Worm (Caenorhabditis elegans) whole organism, L3 larva: ENCODE measurements around the gene ugt-13.

ENCODE experiments used
- aly-2 ChIP-seq: fragments of 150-350 bp; optimal IDR thresholded peaks from 2 replicates; lab custom pipeline; 2014; ENCODE audit warnings: missing biosample characterization, missing genetic modification characterization
- elt-1 ChIP-seq: fragments of 150-350 bp; optimal IDR thresholded peaks from 2 replicates; lab custom pipeline; 2014; ENCODE audit warnings: missing biosample characterization, missing genetic modification characterization
- fkh-10 ChIP-seq: sonication (generic microtip); optimal IDR thresholded peaks from 2 replicates; lab custom pipeline; 2017; ENCODE audit warnings: missing biosample characterization, missing genetic modification reagents, missing genetic modification characterization
- fos-1 ChIP-seq: fragments of 150-350 bp; optimal IDR thresholded peaks from 2 replicates; lab custom pipeline; 2014; ENCODE audit warnings: missing biosample characterization, missing genetic modification characterization
- nhr-28 ChIP-seq: fragments of 150-350 bp; optimal IDR thresholded peaks from 2 replicates; lab custom pipeline; 2014; ENCODE audit warnings: missing biosample characterization, missing genetic modification characterization
- nhr-76 ChIP-seq: fragments of 150-350 bp; sonication (generic microtip); optimal IDR thresholded peaks from 5 replicates; lab custom pipeline; 2014; ENCODE audit warnings: missing biosample characterization, missing genetic modification characterization
- pha-4 ChIP-seq: fragments of 150-350 bp; optimal IDR thresholded peaks from 2 replicates; lab custom pipeline; 2014; ENCODE audit warnings: missing biosample characterization, missing genetic modification reagents, missing genetic modification characterization
- pqm-1 ChIP-seq: fragments of 150-350 bp; optimal IDR thresholded peaks from 2 replicates; lab custom pipeline; 2017; ENCODE audit warnings: missing biosample characterization, missing genetic modification characterization, inconsistent platforms
- sea-2 ChIP-seq: fragments of 150-350 bp; sonication (generic microtip); optimal IDR thresholded peaks from 4 replicates; lab custom pipeline; 2014; ENCODE audit warnings: missing biosample characterization, missing genetic modification reagents, missing genetic modification characterization
- snpc-4 ChIP-seq: fragments of 150-350 bp; optimal IDR thresholded peaks from 2 replicates; lab custom pipeline; 2014; ENCODE audit warnings: missing biosample characterization, missing genetic modification characterization
- tbx-2 ChIP-seq: sonication (generic microtip); optimal IDR thresholded peaks from 2 replicates; lab custom pipeline; 2016; ENCODE audit warnings: mild to moderate bottlenecking, missing genetic modification characterization, missing compliant biosample characterization

- TF ChIP-seq aly-2 (tag; lab: Kevin White, UChicago) (no peak), pha-4 (no peak), snpc-4 (tag; lab: Kevin White, UChicago) (no peak), elt-1 (tag; lab: Kevin White, UChicago) (peak; percentile 62), nhr-76 (no peak), nhr-28 (tag; lab: Kevin White, UChicago) (no peak), tbx-2 (tag; lab: Kevin White, UChicago) (no peak), sea-2 (GFP tag; lab: Kevin White, UChicago) (no peak), fos-1 (tag; lab: Kevin White, UChicago) (no peak), pqm-1 (no peak), fkh-10 (GFP tag; lab: Kevin White, UChicago) (no peak)
Observed at ce11 chrV:4912313-4912712, 3.6 kb downstream of the ugt-13 start, which contains the start of gene H23N18.5.
